Fruit fly (Drosophila melanogaster): ENCODE measurements around the gene CG4496.

CG4496 gene

dm6 chr2L:7199635-7200110 lies 9.9 kb upstream of the CG4496 start (continued):
- peak; percentile 61 for TF ChIP-seq sens (GFP tag)
- no peak for TF ChIP-seq CG33557 (GFP tag; optimal IDR thresholded peaks at IDR 0.05)
- TF ChIP-seq wdn (GFP tag; IDR thresholded peaks at IDR 0.05), result no peak
- TF ChIP-seq NC2α (GFP tag; optimal IDR thresholded peaks at IDR 0.05), result no peak
- no peak for TF ChIP-seq pnt (GFP tag; optimal IDR thresholded peaks at IDR 0.05)
- TF ChIP-seq seq (GFP tag; IDR thresholded peaks at IDR 0.05), result 0 out of 2 replicates have a peak, but pooled peaks have one; percentile 18
- TF ChIP-seq cg (GFP tag; optimal IDR thresholded peaks at IDR 0.05), result peak; percentile 47
- 0 out of 4 replicates have a peak, but pooled peaks have one; percentile 23 for TF ChIP-seq chinmo (GFP tag; IDR thresholded peaks at IDR 0.05; ENCODE audit: partially characterized antibody)
- TF ChIP-seq gem (tag; optimal IDR thresholded peaks at IDR 0.05), result peak; percentile 17
- TF ChIP-seq pan (optimal IDR thresholded peaks at IDR 0.05), result no peak
- no peak for TF ChIP-seq pan (GFP tag; optimal IDR thresholded peaks at IDR 0.05 in 1 of 2, IDR thresholded peaks at IDR 0.05 in 1 of 2)
- no peak for TF ChIP-seq BEAF-32 (GFP tag; optimal IDR thresholded peaks at IDR 0.05)
- TF ChIP-seq Max (GFP tag; optimal IDR thresholded peaks at IDR 0.05), result no peak
- TF ChIP-seq Ptx1 (GFP tag; IDR thresholded peaks at IDR 0.05), result 0 out of 2 replicates have a peak, but pooled peaks have one; percentile 6
- no peak for TF ChIP-seq sqz (GFP tag; optimal IDR thresholded peaks at IDR 0.05)
- TF ChIP-seq gt (GFP tag; IDR thresholded peaks at IDR 0.05), result no peak
- TF ChIP-seq Oaz (GFP tag; IDR thresholded peaks at IDR 0.05), result no peak
- no peak for TF ChIP-seq D (optimal IDR thresholded peaks at IDR 0.05)
- TF ChIP-seq D (GFP tag; optimal IDR thresholded peaks at IDR 0.05), result no peak
- TF ChIP-seq Hmr (GFP tag; optimal IDR thresholded peaks at IDR 0.05), result no peak
- no peak for TF ChIP-seq row (GFP tag; IDR thresholded peaks at IDR 0.05)
- TF ChIP-seq ATbp (GFP tag; optimal IDR thresholded peaks at IDR 0.05), result no peak
- 0 out of 2 replicates have a peak, but pooled peaks have one; percentile 17 for TF ChIP-seq rib (GFP tag; IDR thresholded peaks at IDR 0.05)
- TF ChIP-seq CG12769 (tag; optimal IDR thresholded peaks at IDR 0.05), result no peak
- peak; percentile 66 for TF ChIP-seq crol (GFP tag; IDR thresholded peaks at IDR 0.05)
- no peak for TF ChIP-seq sna (GFP tag; IDR thresholded peaks at IDR 0.05; ENCODE audit: partially characterized antibody)
- no peak for TF ChIP-seq Opbp (GFP tag; IDR thresholded peaks at IDR 0.05; ENCODE audit: partially characterized antibody)
- peak; percentile 76; the same call in 2 of the 3 replicates for TF ChIP-seq sr (GFP tag; IDR thresholded peaks at IDR 0.05)
- TF ChIP-seq CG11723 (GFP tag; optimal IDR thresholded peaks at IDR 0.05), result no peak
- TF ChIP-seq wek (GFP tag; optimal IDR thresholded peaks at IDR 0.05), result no peak
- TF ChIP-seq Sox102F (GFP tag; optimal IDR thresholded peaks at IDR 0.05), result peak; percentile 51
- no peak for TF ChIP-seq gsb-n (tag; optimal IDR thresholded peaks at IDR 0.05)
- peak; percentile 74 for TF ChIP-seq Rfx (GFP tag; IDR thresholded peaks at IDR 0.05)
- no peak for TF ChIP-seq CG13123 (GFP tag; optimal IDR thresholded peaks at IDR 0.05)
- no peak for TF ChIP-seq btn (GFP tag; optimal IDR thresholded peaks at IDR 0.05)
- TF ChIP-seq p53 (GFP tag; optimal IDR thresholded peaks at IDR 0.05), result no peak
- no peak for TF ChIP-seq CG10267 (tag; optimal IDR thresholded peaks at IDR 0.05)
- TF ChIP-seq crc (GFP tag; optimal IDR thresholded peaks at IDR 0.05), result no peak
- no peak for TF ChIP-seq CG34376 (GFP tag; optimal IDR thresholded peaks at IDR 0.05)
- TF ChIP-seq CG31388 (GFP tag; optimal IDR thresholded peaks at IDR 0.05), result no peak
- no peak for TF ChIP-seq pfk (GFP tag; optimal IDR thresholded peaks at IDR 0.05)
- no peak for TF ChIP-seq pita (GFP tag; optimal IDR thresholded peaks at IDR 0.05)

DNA sequence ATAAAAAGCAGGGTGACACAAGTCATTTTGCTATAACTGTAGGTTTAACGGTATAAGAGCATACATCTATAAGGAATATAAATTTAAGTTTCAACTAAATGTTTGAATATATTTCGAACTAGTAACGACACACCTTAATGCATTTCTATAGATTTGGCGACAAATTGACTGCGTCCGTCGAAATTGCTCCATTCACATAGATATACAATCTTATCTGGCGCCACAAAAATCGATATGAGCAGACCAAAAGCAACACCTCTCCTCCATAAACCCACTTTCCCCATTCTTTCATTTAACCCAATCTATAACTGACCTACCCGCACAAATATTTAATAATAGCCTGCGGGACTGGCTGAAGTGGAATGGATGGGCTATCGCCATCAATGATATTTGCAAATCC lies 8.8 kb upstream of the CG4496 start:
- no peak for TF ChIP-seq CG17361 (GFP tag; IDR thresholded peaks at IDR 0.05)
- peak; percentile 12 for TF ChIP-seq CG12769 (tag; optimal IDR thresholded peaks at IDR 0.05)
- TF ChIP-seq fd102C (GFP tag; optimal IDR thresholded peaks at IDR 0.05), result no peak
- TF ChIP-seq bsh (GFP tag; optimal IDR thresholded peaks at IDR 0.05), result no peak
- TF ChIP-seq bab2 (GFP tag; optimal IDR thresholded peaks at IDR 0.05), result no peak
- TF ChIP-seq CG15011 (GFP tag; optimal IDR thresholded peaks at IDR 0.05), result no peak
- no peak for TF ChIP-seq Mad (GFP tag; optimal IDR thresholded peaks at IDR 0.05)
- peak; percentile 42 for TF ChIP-seq Med (GFP tag)
- no peak for TF ChIP-seq Mes4 (GFP tag; optimal IDR thresholded peaks at IDR 0.05)
- no peak for TF ChIP-seq CG13287 (GFP tag; IDR thresholded peaks at IDR 0.05; ENCODE audit: partially characterized antibody)
- 0 out of 3 replicates have a peak, but pooled peaks have one; percentile 8 for TF ChIP-seq row (GFP tag; IDR thresholded peaks at IDR 0.05)
- peak; percentile 74 for TF ChIP-seq onecut (GFP tag; IDR thresholded peaks at IDR 0.05)
- 0 out of 3 replicates have a peak, but pooled peaks have one; percentile 14 for TF ChIP-seq dysf (GFP tag; IDR thresholded peaks at IDR 0.05)

Measured in whole organism, embryonic.